Fruit fly (Drosophila melanogaster) whole organism, wandering third instar larva: Measurements from ENCODE around the gene CG44088.
A peak's percentile ranks its signal among the peaks of the same experiment; 100 is the strongest.

Source experiments
- Abd-B ChIP-seq: fragments of >200 bp; optimal IDR thresholded peaks from 2 replicates; lab custom pipeline; 2017; ENCODE audit warnings: missing biosample characterization, missing genetic modification characterization
- Dif ChIP-seq: fragments of 200-275, 200-300 bp; sonication (Bioruptor generic); optimal IDR thresholded peaks from 2 replicates; lab custom pipeline; 2018; ENCODE audit warnings: missing biosample characterization, missing genetic modification characterization; ENCODE audit not compliant: partially characterized antibody
- Hr83 ChIP-seq: fragments of 200-300 bp; sonication (Bioruptor generic); optimal IDR thresholded peaks from 2 replicates; lab custom pipeline; 2016; ENCODE audit warnings: missing biosample characterization, mild to moderate bottlenecking, missing genetic modification characterization, moderate library complexity; ENCODE audit not compliant: poor library complexity, severe bottlenecking
- Myc ChIP-seq: fragments of >200 bp; optimal IDR thresholded peaks from 2 replicates; lab custom pipeline; 2017
- OdsH ChIP-seq: fragments of 200-800 bp; sonication (Bioruptor generic); optimal IDR thresholded peaks from 2 replicates; lab custom pipeline; 2016; ENCODE audit warnings: missing biosample characterization, mild to moderate bottlenecking, missing genetic modification characterization
- Rel ChIP-seq, 2 experiments: fragments of 200-800 bp; sonication (Bioruptor generic) in 1 of 2; optimal IDR thresholded peaks; 2 replicates in 1 of 2; 3 replicates in 1 of 2; lab custom pipeline; 2016 to 2019; ENCODE audit warnings: mild to moderate bottlenecking in 2 of 2, missing biosample characterization in 2 of 2, missing genetic modification characterization in 2 of 2, moderate library complexity in 1 of 2
- br ChIP-seq: fragments of 200-800 bp; sonication (Bioruptor generic); optimal IDR thresholded peaks from 2 replicates; lab custom pipeline; 2016; ENCODE audit warnings: missing biosample characterization, missing genetic modification characterization
- dsf ChIP-seq: sonication (Bioruptor generic); optimal IDR thresholded peaks from 2 replicates; lab custom pipeline; 2016; ENCODE audit warnings: missing biosample characterization, missing genetic modification characterization, borderline replicate concordance
- ey ChIP-seq: fragments of 200-800 bp; sonication (Bioruptor generic); optimal IDR thresholded peaks from 2 replicates; lab custom pipeline; 2016; ENCODE audit warnings: missing biosample characterization, missing genetic modification characterization
- h ChIP-seq: fragments of 200-800 bp; sonication (Bioruptor generic); optimal IDR thresholded peaks from 3 replicates; lab custom pipeline; 2016; ENCODE audit warnings: missing biosample characterization, mild to moderate bottlenecking, missing genetic modification characterization
- pan ChIP-seq: fragments of >200 bp; optimal IDR thresholded peaks from 2 replicates; lab custom pipeline; 2017
- psq ChIP-seq: fragments of 200-800 bp; sonication (Bioruptor generic); optimal IDR thresholded peaks from 3 replicates; lab custom pipeline; 2017; ENCODE audit warnings: missing biosample characterization, mild to moderate bottlenecking, missing genetic modification characterization, moderate library complexity
- sv ChIP-seq: fragments of 200-800 bp; sonication (Bioruptor generic); optimal IDR thresholded peaks from 3 replicates; lab custom pipeline; 2016; ENCODE audit warnings: missing biosample characterization, missing genetic modification characterization

- TF ChIP-seq pan (lab: Kevin White, UChicago) (no peak), Abd-B (GFP tag; lab: Kevin White, UChicago) (no peak), psq (GFP tag; lab: Kevin White, UChicago) (no peak), dsf (no peak), Rel (GFP tag; optimal IDR thresholded peaks at IDR 0.05; lab: Kevin White, UChicago) (no peak), Rel (tag; optimal IDR thresholded peaks at IDR 0.05; lab: Kevin White, UChicago) (no peak), Hr83 (GFP tag; lab: Kevin White, UChicago) (no peak), h (GFP tag; lab: Kevin White, UChicago) (no peak), Myc (lab: Kevin White, UChicago) (no peak), Dif (GFP tag; lab: Kevin White, UChicago) (no peak), sv (no peak), OdsH (no peak), br (GFP tag; lab: Kevin White, UChicago) (peak; percentile 7), ey (no peak)
These were observed 43.8 kb downstream of the CG44088 start for dm6 chr3R:4731006-4731405.
